Worm (Caenorhabditis elegans) whole organism, mixed stage, embryonic: ENCODE results near the gene lsm-3.

Source experiments
- M03D4.4 ChIP-seq: sonication (generic microtip); optimal IDR thresholded peaks from 2 replicates; lab custom pipeline; 2017; ENCODE audit warnings: mild to moderate bottlenecking, missing genetic modification characterization, missing compliant biosample characterization
- bed-3 ChIP-seq: fragments of 200-800 bp; sonication (Bioruptor generic); optimal IDR thresholded peaks from 3 replicates; lab custom pipeline; 2018; ENCODE audit warnings: mild to moderate bottlenecking, missing genetic modification characterization, moderate library complexity, missing compliant biosample characterization
- blmp-1 ChIP-seq: fragments of 150-350 bp; optimal IDR thresholded peaks from 2 replicates; lab custom pipeline; 2014; ENCODE audit warnings: missing biosample characterization, missing genetic modification characterization
- ceh-39 ChIP-seq: fragments of 150-350 bp; optimal IDR thresholded peaks from 2 replicates; lab custom pipeline; 2014; ENCODE audit warnings: missing biosample characterization, missing genetic modification characterization
- ceh-83 ChIP-seq: fragments of 200-800 bp; sonication (Bioruptor generic); optimal IDR thresholded peaks from 2 replicates; lab custom pipeline; 2018; ENCODE audit warnings: mild to moderate bottlenecking, missing genetic modification characterization, missing compliant biosample characterization
- ces-1 ChIP-seq: fragments of 150-350 bp; optimal IDR thresholded peaks from 2 replicates; lab custom pipeline; 2014; ENCODE audit warnings: missing biosample characterization, missing genetic modification reagents, missing genetic modification characterization
- cnd-1 ChIP-seq: fragments of 200-800 bp; sonication (Bioruptor generic); optimal IDR thresholded peaks from 2 replicates; lab custom pipeline; 2018; ENCODE audit warnings: mild to moderate bottlenecking, missing genetic modification characterization, missing compliant biosample characterization
- drap-1 ChIP-seq: fragments of 200-800 bp; sonication (Bioruptor generic); optimal IDR thresholded peaks from 3 replicates; lab custom pipeline; 2018; ENCODE audit warnings: mild to moderate bottlenecking, missing genetic modification characterization, missing compliant biosample characterization
- elt-1 ChIP-seq: sonication (generic microtip); optimal IDR thresholded peaks from 2 replicates; lab custom pipeline; 2017; ENCODE audit warnings: missing genetic modification characterization, mild to moderate bottlenecking, missing compliant biosample characterization, antibody characterized with exemption, moderate library complexity, borderline replicate concordance; ENCODE audit not compliant: insufficient read depth
- elt-3 ChIP-seq: fragments of 150-350 bp; optimal IDR thresholded peaks from 2 replicates; lab custom pipeline; 2014; ENCODE audit warnings: missing biosample characterization, missing genetic modification characterization
- flh-1 ChIP-seq: fragments of 200-800 bp; sonication (Bioruptor generic); optimal IDR thresholded peaks from 2 replicates; lab custom pipeline; 2018; ENCODE audit warnings: mild to moderate bottlenecking, missing genetic modification characterization, moderate library complexity, missing compliant biosample characterization
- hlh-1 ChIP-seq: fragments of 150-350 bp; optimal IDR thresholded peaks from 2 replicates; lab custom pipeline; 2014; ENCODE audit warnings: missing biosample characterization, missing genetic modification reagents, missing genetic modification characterization
- lin-13 ChIP-seq: fragments of 150-350 bp; optimal IDR thresholded peaks from 2 replicates; lab custom pipeline; 2014; ENCODE audit warnings: missing biosample characterization, missing genetic modification characterization
- lin-32 ChIP-seq: fragments of 200-800 bp; sonication (Bioruptor generic); optimal IDR thresholded peaks from 2 replicates; lab custom pipeline; 2018; ENCODE audit warnings: mild to moderate bottlenecking, missing genetic modification characterization, missing compliant biosample characterization
- lsy-2 ChIP-seq: fragments of 150-350 bp; optimal IDR thresholded peaks from 2 replicates; lab custom pipeline; 2014; ENCODE audit warnings: missing biosample characterization, missing genetic modification characterization
- mep-1 ChIP-seq: fragments of 150-350 bp; optimal IDR thresholded peaks from 2 replicates; lab custom pipeline; 2017; ENCODE audit warnings: missing biosample characterization, missing genetic modification reagents, missing genetic modification characterization, inconsistent platforms
- mls-2 ChIP-seq: sonication (generic microtip); optimal IDR thresholded peaks from 2 replicates; lab custom pipeline; 2016; ENCODE audit warnings: mild to moderate bottlenecking, missing genetic modification characterization, moderate library complexity, missing compliant biosample characterization
- nhr-237 ChIP-seq: fragments of 150-350 bp; optimal IDR thresholded peaks from 2 replicates; lab custom pipeline; 2014; ENCODE audit warnings: missing biosample characterization, missing genetic modification characterization
- nhr-28 ChIP-seq: fragments of 150-350 bp; optimal IDR thresholded peaks from 2 replicates; lab custom pipeline; 2014; ENCODE audit warnings: missing biosample characterization, missing genetic modification characterization
- nhr-76 ChIP-seq: sonication (generic microtip); optimal IDR thresholded peaks from 2 replicates; lab custom pipeline; 2017; ENCODE audit warnings: missing biosample characterization, missing genetic modification characterization
- pha-4 ChIP-seq: fragments of 150-350 bp; optimal IDR thresholded peaks from 2 replicates; lab custom pipeline; 2018; ENCODE audit warnings: missing biosample characterization, missing genetic modification reagents, missing genetic modification characterization
- sem-2 ChIP-seq: fragments of 200-800 bp; sonication (Bioruptor generic); optimal IDR thresholded peaks from 2 replicates; lab custom pipeline; 2018; ENCODE audit warnings: mild to moderate bottlenecking, missing genetic modification characterization, missing compliant biosample characterization
- snpc-4 ChIP-seq: fragments of 150-350 bp; optimal IDR thresholded peaks from 2 replicates; lab custom pipeline; 2014; ENCODE audit warnings: missing biosample characterization, missing genetic modification characterization
- sptf-1 ChIP-seq: sonication (generic microtip); optimal IDR thresholded peaks from 2 replicates; lab custom pipeline; 2017; ENCODE audit warnings: mild to moderate bottlenecking, missing genetic modification characterization, moderate library complexity, missing compliant biosample characterization
- tbx-8 ChIP-seq: fragments of 200-800 bp; sonication (Bioruptor generic); optimal IDR thresholded peaks from 2 replicates; lab custom pipeline; 2018; ENCODE audit warnings: mild to moderate bottlenecking, missing genetic modification characterization, moderate library complexity, missing compliant biosample characterization
- unc-120 ChIP-seq: sonication (generic microtip); optimal IDR thresholded peaks from 2 replicates; lab custom pipeline; 2017; ENCODE audit warnings: missing genetic modification characterization, missing compliant biosample characterization; ENCODE audit not compliant: poor library complexity, severe bottlenecking
- unc-39 ChIP-seq: fragments of 150-350 bp; optimal IDR thresholded peaks from 2 replicates; lab custom pipeline; 2014; ENCODE audit warnings: missing biosample characterization, missing genetic modification characterization
- unc-62 ChIP-seq: fragments of 150-350 bp; optimal IDR thresholded peaks from 2 replicates; lab custom pipeline; 2014; ENCODE audit warnings: missing biosample characterization, missing genetic modification reagents, missing genetic modification characterization
- zip-8 ChIP-seq: fragments of 150-350 bp; optimal IDR thresholded peaks from 2 replicates; lab custom pipeline; 2014; ENCODE audit warnings: missing biosample characterization, missing genetic modification characterization
- ztf-11 ChIP-seq: fragments of 150-350 bp; optimal IDR thresholded peaks from 2 replicates; lab custom pipeline; 2014; ENCODE audit warnings: missing biosample characterization, missing genetic modification characterization

lsm-3 gene

DNA sequence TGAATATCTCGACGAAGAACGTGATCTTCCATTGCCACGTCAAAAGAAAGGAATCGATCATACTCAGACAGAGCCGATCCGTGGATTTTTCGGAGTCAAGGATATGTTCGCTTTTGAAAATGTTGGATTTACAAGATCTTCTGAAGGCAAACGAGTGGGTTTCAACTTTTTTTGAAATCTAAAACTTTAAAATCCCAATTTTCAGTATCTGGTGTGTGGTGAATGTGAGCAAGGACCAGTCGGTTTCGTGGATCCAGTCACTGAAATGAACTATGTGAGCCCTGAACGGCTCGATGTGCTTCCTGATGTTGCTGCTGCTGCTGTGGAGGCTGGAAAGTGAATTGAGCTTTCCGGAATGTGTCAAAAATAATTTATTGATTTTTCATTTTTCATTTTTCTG lies at the start of gene lsm-3:
Gene lsm-3 (plus strand): TSS at position 301 of the 400 bp plus-strand sequence.
- TF ChIP-seq sem-2 (GFP tag; lab: Kevin White, UChicago): no peak
- no peak for TF ChIP-seq nhr-76
- no peak for TF ChIP-seq lin-13
- TF ChIP-seq, all 35 proteins: peak for 0

DNA sequence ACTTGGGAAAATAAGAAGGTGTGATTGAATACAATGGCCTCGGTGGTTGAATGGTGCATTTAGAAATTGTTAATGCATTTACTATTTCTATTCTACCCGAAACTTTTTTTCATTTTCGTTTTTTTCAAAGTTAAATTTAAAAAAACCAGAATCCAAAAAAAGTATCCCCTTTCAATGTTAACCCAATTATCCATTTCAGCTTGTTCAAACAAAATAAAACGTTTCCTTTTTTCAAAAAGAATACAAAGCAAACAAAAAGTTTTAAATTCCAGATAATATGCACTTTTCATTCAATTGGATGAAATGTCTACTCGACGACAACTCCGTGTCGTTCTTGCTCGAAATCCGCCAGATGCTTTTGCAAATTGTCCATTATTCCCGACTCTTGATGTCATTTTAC lies 44.4 kb upstream of the lsm-3 start, which contains the start of gene W02A2.5:
Gene W02A2.5 (plus strand): TSS at position 301 of the 400 bp plus-strand sequence.
- no peak for TF ChIP-seq cnd-1 (tag; lab: Kevin White, UChicago)
- TF ChIP-seq nhr-237 (tag; lab: Kevin White, UChicago): no peak
- no peak for TF ChIP-seq M03D4.4

DNA sequence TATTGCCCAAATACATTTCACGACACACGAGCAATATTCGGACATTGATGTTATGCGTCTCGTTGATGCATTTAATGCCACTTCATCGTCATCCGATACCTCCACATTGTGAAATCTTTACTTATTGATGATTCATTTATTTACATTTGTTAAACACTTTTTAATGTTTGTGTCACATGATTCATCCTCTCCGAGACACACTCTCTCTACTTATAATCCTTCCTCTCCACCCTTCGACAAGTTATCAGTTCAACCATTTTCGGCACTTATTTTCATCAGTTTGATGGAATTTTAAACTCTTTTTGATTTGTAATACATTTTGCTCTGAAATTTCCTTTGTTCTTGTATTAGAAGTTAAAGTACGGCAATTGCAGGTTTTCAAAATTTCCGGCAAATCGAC lies 40.9 kb upstream of the lsm-3 start:
- no peak for TF ChIP-seq mls-2 (tag; lab: Kevin White, UChicago)
- no peak for TF ChIP-seq snpc-4 (tag; lab: Kevin White, UChicago)
- no peak for TF ChIP-seq cnd-1 (tag; lab: Kevin White, UChicago)
- TF ChIP-seq zip-8 (tag; lab: Kevin White, UChicago): no peak
- TF ChIP-seq hlh-1 (tag; lab: Kevin White, UChicago): no peak
- no peak for TF ChIP-seq nhr-237 (tag; lab: Kevin White, UChicago)
- no peak for TF ChIP-seq nhr-76
- TF ChIP-seq sem-2 (GFP tag; lab: Kevin White, UChicago): no peak
- TF ChIP-seq M03D4.4: no peak
- TF ChIP-seq blmp-1 (tag; lab: Kevin White, UChicago): no peak
- no peak for TF ChIP-seq mep-1 (tag; lab: Kevin White, UChicago)
- no peak for TF ChIP-seq drap-1
- no peak for TF ChIP-seq pha-4
- TF ChIP-seq sptf-1 (tag; lab: Kevin White, UChicago): no peak
- no peak for TF ChIP-seq ces-1
- TF ChIP-seq ceh-83: no peak
- no peak for TF ChIP-seq elt-1 (tag; lab: Kevin White, UChicago)

DNA sequence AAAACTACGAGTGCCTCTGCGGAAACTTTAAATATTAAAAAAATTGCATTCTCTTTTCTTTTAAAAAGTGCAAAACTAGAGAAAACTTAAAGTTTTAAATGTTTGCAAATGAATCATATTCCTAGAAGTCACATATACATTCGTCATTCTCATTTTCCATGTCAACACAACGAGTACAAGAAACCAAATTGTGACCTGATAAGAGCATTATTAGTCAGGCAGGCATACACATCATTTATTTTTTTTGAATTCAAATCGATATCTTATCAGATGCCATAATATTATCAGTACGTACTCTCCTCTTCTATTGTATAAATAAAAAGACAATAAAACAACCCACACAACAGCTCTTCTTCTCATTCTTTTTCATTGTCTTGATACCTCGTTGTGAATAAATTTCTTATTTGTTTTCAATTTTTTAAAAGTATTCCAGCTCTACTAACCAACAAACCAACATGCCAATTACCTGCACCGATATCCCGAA lies 39.7 kb upstream of the lsm-3 start, which contains the start of gene W02A2.9:
Gene W02A2.9 (plus strand): TSS at position 434 of the 484 bp plus-strand sequence.
- TF ChIP-seq ceh-83 (no peak), bed-3 (GFP tag; lab: Kevin White, UChicago) (no peak), flh-1 (GFP tag; lab: Kevin White, UChicago) (no peak), tbx-8 (GFP tag; lab: Kevin White, UChicago) (no peak), cnd-1 (tag; lab: Kevin White, UChicago) (no peak), sptf-1 (tag; lab: Kevin White, UChicago) (no peak), snpc-4 (tag; lab: Kevin White, UChicago) (no peak), ces-1 (no peak), elt-1 (tag; lab: Kevin White, UChicago) (no peak), lin-32 (GFP tag; lab: Kevin White, UChicago) (no peak), nhr-237 (tag; lab: Kevin White, UChicago) (no peak), lin-13 (no peak), unc-39 (no peak), pha-4 (no peak), elt-3 (no peak), unc-120 (tag; lab: Kevin White, UChicago) (no peak), ceh-39 (no peak)

DNA sequence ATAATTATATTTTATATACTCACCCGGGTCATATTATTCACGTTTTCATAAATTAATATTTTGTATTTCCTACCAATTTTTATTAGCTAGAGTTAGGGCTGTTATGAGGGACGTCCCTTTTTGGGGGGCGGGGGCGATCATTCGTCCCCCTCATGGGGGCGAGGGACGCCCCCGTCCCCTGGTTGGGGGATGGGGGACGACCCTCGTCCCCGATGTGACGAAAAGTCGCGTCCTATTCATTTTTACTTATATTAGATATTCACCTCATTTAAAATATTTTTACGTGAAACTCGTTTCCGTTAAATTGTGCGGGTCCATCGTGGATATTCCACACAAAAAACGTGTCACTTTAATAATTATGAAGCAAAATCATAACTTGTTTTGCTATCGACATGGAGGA lies 38.4 kb upstream of the lsm-3 start, which contains the start of gene W02A2.12:
Gene W02A2.12 (minus strand): TSS at position 240 of the 400 bp plus-strand sequence.
- no peak for TF ChIP-seq M03D4.4
- no peak for TF ChIP-seq blmp-1 (tag; lab: Kevin White, UChicago)
- TF ChIP-seq hlh-1 (tag; lab: Kevin White, UChicago): no peak
- TF ChIP-seq drap-1: no peak
- TF ChIP-seq tbx-8 (GFP tag; lab: Kevin White, UChicago): no peak
- TF ChIP-seq nhr-28 (tag; lab: Kevin White, UChicago): no peak
- TF ChIP-seq nhr-237 (tag; lab: Kevin White, UChicago): no peak
- no peak for TF ChIP-seq ztf-11
- TF ChIP-seq lsy-2 (tag; lab: Kevin White, UChicago): no peak
- no peak for TF ChIP-seq unc-62
- TF ChIP-seq ceh-83: no peak
